Worm (Caenorhabditis elegans): ENCODE data around the gene col-137.
"Not testable (repeated sequence)": the region's sequence is repeated elsewhere in the genome, so short reads cannot be mapped to it uniquely, and the experiment has no call there.

The col-137 gene

ce11 chrIV:16622522-16622921 lies 19.9 kb upstream of the col-137 start:
- TF ChIP-seq T26A5.8 (tag; optimal IDR thresholded peaks at IDR 0.05) (no peak), egl-44 (GFP tag; IDR thresholded peaks at IDR 0.05) (no peak), D2030.7 (GFP tag; IDR thresholded peaks at IDR 0.05) (no peak), ceh-58 (GFP tag; IDR thresholded peaks at IDR 0.05) (no peak), F37B4.10 (GFP tag; IDR thresholded peaks at IDR 0.05) (no peak), F52B5.7 (tag; optimal IDR thresholded peaks at IDR 0.05) (no peak), nfya-2 (GFP tag; IDR thresholded peaks at IDR 0.05) (no peak), sea-2 (GFP tag; IDR thresholded peaks at IDR 0.05) (no peak), rpc-1 (optimal IDR thresholded peaks at IDR 0.05) (no peak), rpc-1 (tag; optimal IDR thresholded peaks at IDR 0.05) (no peak), mxl-1 (tag; optimal IDR thresholded peaks at IDR 0.05) (no peak), C17E4.6 (GFP tag; IDR thresholded peaks at IDR 0.05) (no peak), madf-10 (tag; optimal IDR thresholded peaks at IDR 0.05) (no peak)

ce11 chrIV:16615122-16615521 lies 12.5 kb upstream of the col-137 start:
- TF ChIP-seq attf-6 (GFP tag; IDR thresholded peaks at IDR 0.05) (peak; percentile 59; the same call in 1 of the 2 replicates), hsf-1 (GFP tag; IDR thresholded peaks at IDR 0.05) (peak; percentile 98), Y79H2A.3 (GFP tag; conservative IDR thresholded peaks at IDR 0.05) (0 out of 2 replicates have a peak, but pooled peaks have one; percentile 57)

- TF ChIP-seq attf-6 (GFP tag; IDR thresholded peaks at IDR 0.05) = peak; percentile 68; the same call in 1 of the 2 replicates
- not testable (repeated sequence) for TF ChIP-seq snpc-4 (GFP tag; optimal IDR thresholded peaks at IDR 0.05)
- peak in 1 of 4 experiments; percentile 35 for TF ChIP-seq snpc-4 (tag; optimal IDR thresholded peaks at IDR 0.05)
Observed at ce11 chrIV:16610810-16611209, 8.2 kb upstream of the col-137 start.

- TF ChIP-seq hmg-20 (GFP tag; IDR thresholded peaks at IDR 0.05) (no peak), F57A8.1 (GFP tag; optimal IDR thresholded peaks at IDR 0.05) (no peak), ZK185.1 (tag; optimal IDR thresholded peaks at IDR 0.05; ENCODE audit: poor library complexity, severe bottlenecking) (no peak), ztf-6 (GFP tag; IDR thresholded peaks at IDR 0.05) (no peak), B0336.3 (GFP tag; IDR thresholded peaks at IDR 0.05) (no peak), Y53F4B.3 (GFP tag; IDR thresholded peaks at IDR 0.05) (no peak), nhr-90 (tag; optimal IDR thresholded peaks at IDR 0.05) (no peak), zfh-2 (GFP tag; conservative IDR thresholded peaks at IDR 0.05) (peak; percentile 87; the same call in 1 of the 2 replicates), lir-1 (GFP tag; conservative IDR thresholded peaks at IDR 0.05) (no peak), athp-1 (tag; optimal IDR thresholded peaks at IDR 0.05) (no peak), Y56A3A.18 (GFP tag; IDR thresholded peaks at IDR 0.05) (no peak), lsy-27 (tag; optimal IDR thresholded peaks at IDR 0.05; ENCODE audit: borderline replicate concordance, insufficient read depth) (no peak), madf-8 (GFP tag; conservative IDR thresholded peaks at IDR 0.05) (no peak), egrh-3 (GFP tag; IDR thresholded peaks at IDR 0.05) (peak; percentile 89), tbp1 (GFP tag; optimal IDR thresholded peaks at IDR 0.05) (no peak), let-526 (GFP tag; IDR thresholded peaks at IDR 0.05) (no peak), T07F8.4 (tag; optimal IDR thresholded peaks at IDR 0.05) (no peak)
Observed at ce11 chrIV:16601599-16601998, 977 bp downstream of the col-137 start.

ce11 chrIV:16592860-16593259 lies 9.7 kb downstream of the col-137 start:
- TF ChIP-seq nfyb-1 (GFP tag; IDR thresholded peaks at IDR 0.05) = peak; percentile 60; the same call in 1 of the 2 replicates
- peak; percentile 36 for TF ChIP-seq tbp1 (GFP tag; optimal IDR thresholded peaks at IDR 0.05)
- TF ChIP-seq attf-6 (GFP tag; IDR thresholded peaks at IDR 0.05) = peak; percentile 100
- peak; percentile 79 for TF ChIP-seq D2030.7 (GFP tag; IDR thresholded peaks at IDR 0.05)
- 0 out of 2 replicates have a peak, but pooled peaks have one; percentile 72 for TF ChIP-seq Y53G8AR.9 (GFP tag; conservative IDR thresholded peaks at IDR 0.05)
- peak; percentile 78 for TF ChIP-seq rcor-1 (GFP tag; IDR thresholded peaks at IDR 0.05)
- peak; percentile 88 for TF ChIP-seq pbrm-1 (GFP tag; IDR thresholded peaks at IDR 0.05)
- TF ChIP-seq snpc-3.4 (tag; optimal IDR thresholded peaks at IDR 0.05) = peak; percentile 37
- peak; percentile 79 for TF ChIP-seq snpc-1.1 (tag; optimal IDR thresholded peaks at IDR 0.05; ENCODE audit: insufficient read depth)
- 0 out of 2 replicates have a peak, but pooled peaks have one; percentile 16 for TF ChIP-seq B0019.2 (GFP tag; conservative IDR thresholded peaks at IDR 0.05)
- TF ChIP-seq snpc-4 (GFP tag; optimal IDR thresholded peaks at IDR 0.05) = peak; percentile 89
- TF ChIP-seq snpc-4 (tag; optimal IDR thresholded peaks at IDR 0.05) = peak; percentile 92 to 98 (median 94)
- TF ChIP-seq madf-3 (GFP tag; IDR thresholded peaks at IDR 0.05) = peak; percentile 42; the same call in 1 of the 2 replicates
- peak; percentile 74 for TF ChIP-seq ceh-100 (GFP tag; IDR thresholded peaks at IDR 0.05)

All from whole organism, young adult.